Fruit fly (Drosophila melanogaster): ENCODE data around the gene TBC1D5.

TBC1D5 gene

dm6 chr3R:13273462-13273861, 1.7 kb upstream of the TBC1D5 start (continued):
- TF ChIP-seq CG13894 (tag; optimal IDR thresholded peaks at IDR 0.05) = peak; percentile 42
- no peak for TF ChIP-seq gcm (GFP tag; optimal IDR thresholded peaks at IDR 0.05)
- no peak for TF ChIP-seq CTCF (GFP tag; optimal IDR thresholded peaks at IDR 0.05)
- TF ChIP-seq CG17802 (tag; optimal IDR thresholded peaks at IDR 0.05) = no peak
- TF ChIP-seq HLH54F (GFP tag; optimal IDR thresholded peaks at IDR 0.05) = no peak
- no peak for TF ChIP-seq CG6854 (GFP tag; optimal IDR thresholded peaks at IDR 0.05)
- TF ChIP-seq lmd (GFP tag; IDR thresholded peaks at IDR 0.05) = no peak
- 0 out of 3 replicates have a peak, but pooled peaks have one; percentile 11 for TF ChIP-seq CG16813 (GFP tag; IDR thresholded peaks at IDR 0.05; ENCODE audit: partially characterized antibody)
- TF ChIP-seq Sin3A (optimal IDR thresholded peaks at IDR 0.05) = no peak
- TF ChIP-seq CG12769 (tag; optimal IDR thresholded peaks at IDR 0.05) = peak; percentile 76
- no peak for TF ChIP-seq ara (GFP tag; IDR thresholded peaks at IDR 0.05)
- TF ChIP-seq mld (GFP tag; IDR thresholded peaks at IDR 0.05; ENCODE audit: partially characterized antibody) = no peak
- TF ChIP-seq wor (GFP tag; IDR thresholded peaks at IDR 0.05) = no peak
- TF ChIP-seq Ada2b (GFP tag; IDR thresholded peaks at IDR 0.05) = no peak
- TF ChIP-seq CG6654 (GFP tag; optimal IDR thresholded peaks at IDR 0.05) = no peak
- TF ChIP-seq Hmx (GFP tag; optimal IDR thresholded peaks at IDR 0.05) = no peak
- TF ChIP-seq CG10654 (GFP tag; optimal IDR thresholded peaks at IDR 0.05) = no peak
- TF ChIP-seq CG6689 (GFP tag; IDR thresholded peaks at IDR 0.05) = no peak
- TF ChIP-seq row (GFP tag; IDR thresholded peaks at IDR 0.05) = no peak
- no peak for TF ChIP-seq Fer3 (tag; optimal IDR thresholded peaks at IDR 0.05)
- no peak for TF ChIP-seq CG30403 (GFP tag; optimal IDR thresholded peaks at IDR 0.05)
- TF ChIP-seq CG17912 (GFP tag; optimal IDR thresholded peaks at IDR 0.05) = no peak
- no peak for TF ChIP-seq BEAF-32 (GFP tag; optimal IDR thresholded peaks at IDR 0.05)
- TF ChIP-seq crp (GFP tag; optimal IDR thresholded peaks at IDR 0.05) = no peak
- TF ChIP-seq CG11560 (tag; IDR thresholded peaks at IDR 0.05) = no peak
- TF ChIP-seq twi (tag; optimal IDR thresholded peaks at IDR 0.05) = no peak
- TF ChIP-seq ab (GFP tag; optimal IDR thresholded peaks at IDR 0.05) = no peak
- no peak for TF ChIP-seq ttk (GFP tag; IDR thresholded peaks at IDR 0.05)
- TF ChIP-seq CG10321 (GFP tag; IDR thresholded peaks at IDR 0.05) = no peak
- TF ChIP-seq chinmo (GFP tag; IDR thresholded peaks at IDR 0.05; ENCODE audit: partially characterized antibody) = peak; percentile 97
- TF ChIP-seq Doc3 (GFP tag; IDR thresholded peaks at IDR 0.05; ENCODE audit: partially characterized antibody) = no peak
- no peak for TF ChIP-seq usp (GFP tag; optimal IDR thresholded peaks at IDR 0.05)
- TF ChIP-seq sr (GFP tag; IDR thresholded peaks at IDR 0.05) = no peak
- TF ChIP-seq Ets97D (GFP tag; optimal IDR thresholded peaks at IDR 0.05) = no peak
- TF ChIP-seq Xbp1 (GFP tag; optimal IDR thresholded peaks at IDR 0.05) = no peak
- no peak for TF ChIP-seq Poxn (GFP tag; IDR thresholded peaks at IDR 0.05)
- TF ChIP-seq ems (GFP tag; optimal IDR thresholded peaks at IDR 0.05) = no peak
- TF ChIP-seq stwl (tag; optimal IDR thresholded peaks at IDR 0.05) = no peak
- TF ChIP-seq CG34224 (GFP tag; IDR thresholded peaks at IDR 0.05; ENCODE audit: partially characterized antibody) = peak; percentile 45; the same call in 1 of the 3 replicates
- no peak for TF ChIP-seq Sox100B (GFP tag; optimal IDR thresholded peaks at IDR 0.05)
- TF ChIP-seq CG1024 (GFP tag; IDR thresholded peaks at IDR 0.05) = no peak
- no peak for TF ChIP-seq salm (tag; optimal IDR thresholded peaks at IDR 0.05)
- TF ChIP-seq nmo (GFP tag; optimal IDR thresholded peaks at IDR 0.05) = no peak
- no peak for TF ChIP-seq CG32772 (GFP tag; IDR thresholded peaks at IDR 0.05)
- TF ChIP-seq CG15514 (GFP tag; optimal IDR thresholded peaks at IDR 0.05) = no peak
- TF ChIP-seq CG15073 (GFP tag; optimal IDR thresholded peaks at IDR 0.05) = no peak
- TF ChIP-seq chif (GFP tag; optimal IDR thresholded peaks at IDR 0.05) = no peak
- no peak for TF ChIP-seq Nf-YA (GFP tag; IDR thresholded peaks at IDR 0.05)
- TF ChIP-seq CoRest (tag; optimal IDR thresholded peaks at IDR 0.05) = no peak
- no peak for TF ChIP-seq lbe (GFP tag; optimal IDR thresholded peaks at IDR 0.05)
- TF ChIP-seq Lpt (GFP tag; optimal IDR thresholded peaks at IDR 0.05) = no peak
- no peak for TF ChIP-seq Rx (GFP tag; IDR thresholded peaks at IDR 0.05)
- TF ChIP-seq grn (GFP tag; optimal IDR thresholded peaks at IDR 0.05) = no peak

All from whole organism, embryonic.